Worm (Caenorhabditis elegans) whole organism, early embryonic: ENCODE data around the gene C29A12.1.

ENCODE experiments used
- B0310.2 ChIP-seq: sonication (generic microtip); optimal IDR thresholded peaks from 2 replicates; lab custom pipeline; 2016; ENCODE audit warnings: mild to moderate bottlenecking, missing genetic modification characterization, missing compliant biosample characterization
- F13C5.2 ChIP-seq: sonication (generic microtip); optimal IDR thresholded peaks from 2 replicates; lab custom pipeline; 2017; ENCODE audit warnings: mild to moderate bottlenecking, missing genetic modification characterization, inconsistent platforms, missing compliant biosample characterization
- aly-1 ChIP-seq: sonication (generic microtip); optimal IDR thresholded peaks from 2 replicates; lab custom pipeline; 2016; ENCODE audit warnings: missing genetic modification characterization, missing compliant biosample characterization
- ama-1 ChIP-seq: fragments of 150-350 bp; optimal IDR thresholded peaks from 2 replicates; lab custom pipeline; 2014
- ceh-13 ChIP-seq: fragments of 200-800 bp; sonication (Bioruptor generic); optimal IDR thresholded peaks from 2 replicates; lab custom pipeline; 2018; ENCODE audit warnings: mild to moderate bottlenecking, missing genetic modification characterization, missing compliant biosample characterization
- ceh-36 ChIP-seq: sonication (generic microtip); optimal IDR thresholded peaks from 2 replicates; lab custom pipeline; 2016; ENCODE audit warnings: missing genetic modification characterization, inconsistent platforms, missing compliant biosample characterization
- ets-7 ChIP-seq: sonication (generic microtip); optimal IDR thresholded peaks from 2 replicates; lab custom pipeline; 2016; ENCODE audit warnings: missing genotype, missing genetic modification characterization, missing compliant biosample characterization
- flt-1 ChIP-seq: fragments of 200-800 bp; sonication (Bioruptor generic); IDR thresholded peaks from 2 replicates; pipeline ENCODE4 v1.3.6; 2022; ENCODE audit warnings: missing genetic modification characterization, missing compliant biosample characterization
- hmbx-1 ChIP-seq: sonication (generic microtip); optimal IDR thresholded peaks from 2 replicates; lab custom pipeline; 2016; ENCODE audit warnings: mild to moderate bottlenecking, missing genetic modification characterization, missing compliant biosample characterization
- hmg-4 ChIP-seq: fragments of 200-800 bp; sonication (Bioruptor generic); optimal IDR thresholded peaks from 2 replicates; lab custom pipeline; 2018; ENCODE audit warnings: mild to moderate bottlenecking, missing genetic modification characterization, missing compliant biosample characterization
- hnd-1 ChIP-seq: sonication (generic microtip); optimal IDR thresholded peaks from 2 replicates; lab custom pipeline; 2016; ENCODE audit warnings: missing genetic modification characterization, missing compliant biosample characterization
- pes-1 ChIP-seq: fragments of 200-800 bp; sonication (Bioruptor generic); IDR thresholded peaks from 2 replicates; pipeline ENCODE4 v1.3.6; 2022; ENCODE audit warnings: missing genetic modification reagents, missing genetic modification characterization, missing compliant biosample characterization
- scrt-1 ChIP-seq: fragments of 200-800 bp; sonication (Bioruptor generic); IDR thresholded peaks from 2 replicates; pipeline ENCODE4 v1.3.6; 2022; ENCODE audit warnings: missing genetic modification characterization, missing compliant biosample characterization
- sea-1 ChIP-seq: fragments of 200-800 bp; sonication (Bioruptor generic); conservative IDR thresholded peaks from 2 replicates; pipeline ENCODE4 v1.3.6; 2022; ENCODE audit warnings: missing genetic modification characterization, missing compliant biosample characterization
- tbx-11 ChIP-seq: fragments of 200-800 bp; sonication (Bioruptor generic); IDR thresholded peaks from 2 replicates; pipeline ENCODE4 v1.3.6; 2022; ENCODE audit warnings: missing genetic modification characterization, missing compliant biosample characterization
- tbx-37 ChIP-seq: fragments of 200-800 bp; sonication (Bioruptor generic); conservative IDR thresholded peaks from 2 replicates; pipeline ENCODE4 v1.3.6; 2022; ENCODE audit warnings: missing genetic modification reagents, missing genetic modification characterization, missing compliant biosample characterization
- tra-4 ChIP-seq: sonication (generic microtip); optimal IDR thresholded peaks from 2 replicates; lab custom pipeline; 2017; ENCODE audit warnings: missing genetic modification characterization, missing compliant biosample characterization

The C29A12.1 gene

DNA sequence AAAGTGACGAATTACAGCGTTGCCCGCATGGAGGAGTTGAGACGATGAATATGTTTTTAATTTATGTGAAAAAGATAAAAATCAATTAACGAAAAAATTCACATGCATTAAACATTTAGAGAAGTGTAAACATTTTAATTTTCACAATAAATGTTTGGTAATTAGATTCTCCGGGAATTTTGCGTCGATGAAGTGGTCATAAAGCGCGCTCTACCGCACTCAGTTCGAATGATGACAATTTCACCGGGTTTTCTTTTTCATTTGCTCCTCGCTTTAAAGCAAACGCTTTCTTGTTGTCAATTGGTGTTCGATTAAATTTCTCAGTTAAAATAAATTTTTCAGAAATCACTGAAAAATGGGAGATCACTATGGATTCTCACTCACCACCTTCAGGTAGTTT lies 43.3 kb downstream of the C29A12.1 start, which contains the start of the genes D1054.1 and pas-2:
TSS of gene D1054.1 (minus strand) at position 192 of the 400 bp plus-strand sequence.
TSS of gene pas-2 (plus strand) at position 343 of the 400 bp plus-strand sequence.
- TF ChIP-seq sea-1 (GFP tag; lab: Robert Waterston, UW) (no peak), ceh-36 (tag; lab: Kevin White, UChicago) (no peak), flt-1 (no peak), hmg-4 (GFP tag; lab: Kevin White, UChicago) (no peak), scrt-1 (GFP tag; lab: Robert Waterston, UW) (no peak), hmbx-1 (tag; lab: Kevin White, UChicago) (no peak), tbx-11 (GFP tag; lab: Robert Waterston, UW) (no peak), B0310.2 (tag; lab: Kevin White, UChicago) (no peak), ets-7 (no peak), aly-1 (tag; lab: Kevin White, UChicago) (no peak), ceh-13 (GFP tag; lab: Kevin White, UChicago) (no peak), pes-1 (GFP tag; lab: Robert Waterston, UW) (no peak), ama-1 (lab: Kevin White, UChicago) (no peak), tra-4 (tag; lab: Kevin White, UChicago) (no peak), tbx-37 (no peak)

DNA sequence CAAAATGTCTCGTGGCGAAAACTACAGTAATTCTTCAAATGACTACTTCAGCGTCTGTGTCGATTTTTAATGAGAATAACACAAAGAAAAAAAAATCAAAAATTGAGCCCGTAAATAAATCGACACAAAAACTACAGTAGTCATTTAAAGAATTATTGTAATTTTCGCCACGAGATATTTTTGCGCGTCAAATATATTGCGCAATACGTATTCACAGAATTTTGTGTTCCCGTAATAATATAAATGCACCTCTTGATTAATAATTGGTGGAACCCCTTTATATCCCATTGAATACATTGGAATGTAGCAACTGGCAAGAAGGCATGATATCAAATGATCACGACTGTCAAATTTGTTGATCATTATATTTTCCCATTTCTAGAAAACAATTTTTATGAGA lies 44.4 kb downstream of the C29A12.1 start:
- TF ChIP-seq hmg-4 (GFP tag; lab: Kevin White, UChicago) (no peak), ceh-36 (tag; lab: Kevin White, UChicago) (no peak), pes-1 (GFP tag; lab: Robert Waterston, UW) (no peak), aly-1 (tag; lab: Kevin White, UChicago) (no peak), F13C5.2 (tag; lab: Kevin White, UChicago) (no peak), sea-1 (GFP tag; lab: Robert Waterston, UW) (no peak), scrt-1 (GFP tag; lab: Robert Waterston, UW) (no peak), ets-7 (no peak), hnd-1 (tag; lab: Kevin White, UChicago) (no peak), ama-1 (lab: Kevin White, UChicago) (no peak), tra-4 (tag; lab: Kevin White, UChicago) (no peak)

DNA sequence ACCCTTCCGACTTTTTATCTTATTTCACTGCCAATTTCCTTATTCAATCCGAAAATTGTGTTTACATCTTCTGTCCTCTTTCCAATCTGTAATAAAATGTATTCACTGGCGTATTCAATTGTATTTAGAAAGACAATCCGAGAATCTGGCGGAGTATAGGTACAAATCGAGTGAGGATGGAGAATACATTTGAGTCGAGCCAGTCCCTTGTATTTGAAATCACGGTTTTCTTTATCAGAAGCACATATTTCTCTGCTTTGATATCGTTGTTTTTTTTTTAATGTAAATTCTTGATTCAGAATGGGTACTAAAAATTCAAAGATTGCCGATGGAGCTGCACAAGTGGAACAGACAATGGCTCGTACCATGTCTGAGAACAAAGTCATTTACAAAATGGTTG lies 49.2 kb downstream of the C29A12.1 start, which contains the start of gene ocr-1:
TSS of gene ocr-1 (plus strand) at position 301 of the 400 bp plus-strand sequence.
- no peak for TF ChIP-seq ceh-36 (tag; lab: Kevin White, UChicago)
- TF ChIP-seq aly-1 (tag; lab: Kevin White, UChicago): no peak
- TF ChIP-seq F13C5.2 (tag; lab: Kevin White, UChicago): no peak
- TF ChIP-seq flt-1: no peak
- no peak for TF ChIP-seq tra-4 (tag; lab: Kevin White, UChicago)
- TF ChIP-seq tbx-37: no peak
- no peak for TF ChIP-seq scrt-1 (GFP tag; lab: Robert Waterston, UW)
- no peak for TF ChIP-seq hmbx-1 (tag; lab: Kevin White, UChicago)
- no peak for TF ChIP-seq hmg-4 (GFP tag; lab: Kevin White, UChicago)
- no peak for TF ChIP-seq hnd-1 (tag; lab: Kevin White, UChicago)
- no peak for TF ChIP-seq B0310.2 (tag; lab: Kevin White, UChicago)
- TF ChIP-seq sea-1 (GFP tag; lab: Robert Waterston, UW): no peak

DNA sequence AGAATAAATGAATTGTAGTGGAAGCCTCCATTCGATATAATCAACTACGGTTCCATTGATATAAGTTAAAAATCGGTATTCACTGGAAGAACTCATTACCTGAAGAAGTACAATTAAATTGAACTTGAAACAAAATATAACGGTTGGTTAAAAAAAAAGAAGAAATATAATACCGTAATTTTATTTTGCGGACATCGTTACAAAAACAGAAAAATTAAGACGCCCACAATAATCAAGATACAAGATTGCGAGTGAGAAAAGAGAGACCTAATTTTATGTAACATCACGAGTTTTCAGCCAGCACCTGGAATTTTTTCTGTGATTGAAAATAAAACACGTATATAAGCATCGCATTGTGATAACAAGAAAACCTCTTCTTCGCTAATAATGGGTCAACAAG lies 50.6 kb downstream of the C29A12.1 start, which contains the start of gene sre-6:
TSS of gene sre-6 (minus strand) at position 101 of the 400 bp plus-strand sequence.
- TF ChIP-seq hnd-1 (tag; lab: Kevin White, UChicago) (no peak), ceh-13 (GFP tag; lab: Kevin White, UChicago) (no peak), B0310.2 (tag; lab: Kevin White, UChicago) (no peak), ceh-36 (tag; lab: Kevin White, UChicago) (no peak), aly-1 (tag; lab: Kevin White, UChicago) (no peak), sea-1 (GFP tag; lab: Robert Waterston, UW) (no peak), hmg-4 (GFP tag; lab: Kevin White, UChicago) (no peak), ama-1 (lab: Kevin White, UChicago) (no peak), pes-1 (GFP tag; lab: Robert Waterston, UW) (no peak), ets-7 (no peak), F13C5.2 (tag; lab: Kevin White, UChicago) (no peak), tra-4 (tag; lab: Kevin White, UChicago) (no peak), hmbx-1 (tag; lab: Kevin White, UChicago) (no peak), tbx-37 (no peak)
